Worm (Caenorhabditis elegans) whole organism, L4/young adult: Measurements from ENCODE around the gene afmd-1.

Experiments used
- W03F9.2 ChIP-seq: fragments of 150-350 bp; optimal IDR thresholded peaks from 2 replicates; lab custom pipeline; 2014; ENCODE audit warnings: missing biosample characterization, missing genetic modification characterization
- dao-5 ChIP-seq: sonication (generic microtip); optimal IDR thresholded peaks from 2 replicates; lab custom pipeline; 2016; ENCODE audit warnings: missing genotype, missing genetic modification characterization, moderate library complexity, missing compliant biosample characterization
- him-1 ChIP-seq: sonication (generic microtip); optimal IDR thresholded peaks from 2 replicates; lab custom pipeline; 2016; ENCODE audit warnings: missing genotype, missing genetic modification reagents, missing genetic modification characterization, missing compliant biosample characterization

afmd-1 gene

ce11 chrIV:7258253-7258652 lies 14.2 kb downstream of the afmd-1 start, which contains the start of gene C06E4.6:
C06E4.6 (minus strand) TSS chrIV:7258303.
- TF ChIP-seq dao-5 (tag; lab: Kevin White, UChicago) (no peak), W03F9.2 (no peak), him-1 (tag; lab: Kevin White, UChicago) (no peak)

ce11 chrIV:7260587-7260986 lies 16.6 kb downstream of the afmd-1 start, which contains the start of gene C06E4.3:
C06E4.3 (plus strand) TSS chrIV:7260875.
- TF ChIP-seq W03F9.2 = no peak

DNA sequence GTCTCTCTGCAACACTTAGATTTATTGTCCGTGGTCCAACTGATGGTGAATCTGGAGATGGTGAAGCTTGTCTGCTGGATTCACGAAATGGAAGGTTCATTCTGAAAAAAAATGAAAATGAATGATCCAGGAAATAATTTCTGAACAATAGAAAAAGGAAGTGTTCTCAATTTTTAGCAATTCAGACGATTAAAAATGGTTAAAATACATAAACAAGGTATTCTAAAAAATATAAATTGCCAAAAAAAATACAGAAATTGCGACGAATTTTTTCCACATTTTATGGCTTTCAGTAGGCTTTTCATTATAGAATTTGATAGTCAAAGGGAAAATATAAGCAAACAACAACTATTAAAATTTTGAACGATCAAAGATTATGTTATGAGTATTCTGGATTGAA lies 19.1 kb downstream of the afmd-1 start, which contains the start of gene glb-2:
Gene glb-2 (minus strand): TSS at position 101 of the 400 bp plus-strand sequence.
- TF ChIP-seq W03F9.2 (no peak), him-1 (tag; lab: Kevin White, UChicago) (no peak), dao-5 (tag; lab: Kevin White, UChicago) (no peak)

DNA sequence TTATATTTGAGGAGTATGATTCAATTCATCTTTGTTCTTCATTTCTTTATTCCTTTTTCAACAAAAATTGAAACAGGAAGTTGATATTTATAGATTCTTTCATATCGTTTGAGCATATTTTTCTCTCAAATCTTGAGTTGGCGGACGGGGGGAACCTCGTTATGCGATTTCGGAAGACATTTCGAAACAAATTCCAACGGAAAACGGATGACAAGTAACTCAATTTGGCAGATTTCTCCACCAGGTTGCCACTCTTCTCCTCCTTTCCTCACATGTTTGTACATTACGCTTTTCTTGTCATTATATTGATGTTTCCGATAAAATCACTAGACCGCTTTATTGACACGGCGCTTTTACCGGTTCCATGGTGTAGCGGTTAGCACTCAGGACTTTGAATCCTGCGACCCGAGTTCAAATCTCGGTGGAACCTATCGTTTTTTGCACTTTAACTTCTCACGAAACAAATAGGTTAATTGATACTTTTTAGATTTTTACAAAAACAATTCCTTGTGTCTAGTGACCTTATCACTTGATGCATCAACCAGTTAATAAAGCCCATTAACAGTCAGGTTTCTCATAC lies 31.0 kb downstream of the afmd-1 start:
- TF ChIP-seq him-1 (tag; lab: Kevin White, UChicago) (no peak), W03F9.2 (no peak), dao-5 (tag; lab: Kevin White, UChicago) (no peak)

ce11 chrIV:7276661-7277060 lies 32.6 kb downstream of the afmd-1 start, which contains the start of gene C06E4.2:
C06E4.2 (plus strand) TSS chrIV:7276961.
- TF ChIP-seq him-1 (tag; lab: Kevin White, UChicago) = no peak
- no peak for TF ChIP-seq dao-5 (tag; lab: Kevin White, UChicago)
- no peak for TF ChIP-seq W03F9.2

DNA sequence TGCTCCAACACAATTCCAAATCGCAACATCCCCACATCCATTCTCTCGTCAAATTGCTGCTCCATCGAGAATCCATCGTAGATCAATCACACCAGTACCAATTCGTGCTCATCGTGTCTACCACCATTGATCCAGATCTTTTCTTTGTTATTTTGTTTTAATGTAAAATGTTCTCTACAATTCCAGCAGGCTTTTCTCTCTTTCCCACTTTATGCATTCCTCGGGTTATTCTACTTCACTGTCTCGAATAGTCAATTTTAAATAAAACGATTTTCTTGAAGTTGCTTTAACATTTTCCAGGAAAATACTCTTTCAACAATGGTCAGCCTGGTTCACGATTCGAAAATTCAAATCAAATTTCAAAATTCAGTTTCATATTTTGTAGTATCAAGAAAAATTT lies 38.9 kb downstream of the afmd-1 start, which contains the start of gene C06E4.1:
Gene C06E4.1 (plus strand): TSS at position 301 of the 400 bp plus-strand sequence.
- no peak for TF ChIP-seq him-1 (tag; lab: Kevin White, UChicago)

DNA sequence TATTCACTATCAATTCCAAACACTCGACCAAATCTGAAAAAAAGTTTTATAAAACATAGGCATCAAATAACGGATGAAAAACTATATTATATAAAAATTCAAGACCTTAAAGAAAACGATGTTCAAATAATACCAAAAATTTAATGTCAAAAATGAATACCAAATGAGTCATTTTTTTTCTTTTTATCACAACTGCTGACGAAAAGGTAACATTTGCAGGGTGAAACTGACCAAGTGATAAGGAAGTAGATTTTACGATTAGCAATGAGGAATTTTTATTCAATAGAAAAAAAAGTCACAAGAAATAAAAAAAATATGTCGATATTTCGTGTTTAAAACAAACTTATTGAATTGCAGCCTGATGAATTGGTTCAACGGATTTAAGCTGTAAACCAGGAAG lies 41.8 kb downstream of the afmd-1 start, which contains the start of gene C06E4.8:
Gene C06E4.8 (minus strand): TSS at position 37 of the 400 bp plus-strand sequence.
- TF ChIP-seq dao-5 (tag; lab: Kevin White, UChicago) = no peak
- no peak for TF ChIP-seq W03F9.2
- no peak for TF ChIP-seq him-1 (tag; lab: Kevin White, UChicago)

ce11 chrIV:7287474-7287873 lies 43.4 kb downstream of the afmd-1 start, which contains the start of gene F42C5.3:
F42C5.3 (minus strand) TSS chrIV:7287574.
- TF ChIP-seq him-1 (tag; lab: Kevin White, UChicago) = no peak
- TF ChIP-seq dao-5 (tag; lab: Kevin White, UChicago) = no peak
- TF ChIP-seq W03F9.2 = no peak

- TF ChIP-seq W03F9.2 = no peak
- TF ChIP-seq dao-5 (tag; lab: Kevin White, UChicago) = no peak
- no peak for TF ChIP-seq him-1 (tag; lab: Kevin White, UChicago)
Observed at ce11 chrIV:7291066-7291465, 47.0 kb downstream of the afmd-1 start.

DNA sequence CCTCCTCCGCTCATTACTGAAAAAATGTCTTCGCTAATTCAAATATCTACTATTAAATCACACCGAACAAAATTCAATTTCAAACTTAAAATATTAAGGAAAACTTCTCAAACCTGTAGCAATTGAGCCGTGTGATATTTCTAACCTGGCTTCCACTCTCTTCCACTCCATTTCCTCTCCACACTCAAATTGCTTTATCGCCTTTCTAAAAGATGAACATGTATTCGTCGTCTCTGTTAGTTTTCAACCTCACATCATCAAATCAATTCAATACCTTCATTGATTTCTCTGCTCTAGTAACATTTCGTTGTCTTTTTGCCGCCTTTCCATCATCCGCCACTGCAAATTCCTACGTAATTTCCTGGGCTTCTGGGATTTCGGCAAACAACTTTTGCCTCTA lies 47.9 kb downstream of the afmd-1 start, which contains the start of gene F42C5.4:
Gene F42C5.4 (minus strand): TSS at position 171 of the 400 bp plus-strand sequence.
- TF ChIP-seq W03F9.2 (no peak), him-1 (tag; lab: Kevin White, UChicago) (no peak), dao-5 (tag; lab: Kevin White, UChicago) (no peak)

DNA sequence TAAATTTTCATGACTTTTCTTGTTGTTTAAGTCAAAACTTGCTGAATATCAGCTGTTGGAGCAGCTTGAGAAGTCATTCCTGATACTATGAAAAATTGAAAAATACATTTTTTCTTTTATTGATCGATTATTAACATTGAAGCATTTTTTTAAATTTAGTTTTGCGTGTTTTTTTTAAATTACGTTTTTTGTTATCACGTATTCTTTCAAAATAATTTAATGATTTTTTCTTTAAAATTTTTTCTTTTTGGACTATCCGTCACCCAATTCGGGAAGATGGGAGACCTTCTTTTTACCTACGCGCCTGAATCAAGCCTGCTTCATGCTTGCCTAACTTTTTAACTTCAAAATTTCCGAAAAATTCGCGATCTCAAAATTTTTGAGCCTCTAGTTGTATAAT lies 50.1 kb downstream of the afmd-1 start, which contains the start of gene F42C5.5:
Gene F42C5.5 (minus strand): TSS at position 101 of the 400 bp plus-strand sequence.
- TF ChIP-seq dao-5 (tag; lab: Kevin White, UChicago) = no peak
- no peak for TF ChIP-seq W03F9.2
- TF ChIP-seq him-1 (tag; lab: Kevin White, UChicago) = no peak
